Worm (Caenorhabditis elegans): ENCODE measurements around the gene srw-21.

- TF ChIP-seq aly-2 (tag; optimal IDR thresholded peaks at IDR 0.05) = no peak
- TF ChIP-seq ama-1 (optimal IDR thresholded peaks at IDR 0.05) = no peak
- no peak for TF ChIP-seq mep-1 (tag; optimal IDR thresholded peaks at IDR 0.05)
- TF ChIP-seq nhr-12 (tag; optimal IDR thresholded peaks at IDR 0.05) = no peak
- no peak for TF ChIP-seq sptf-1 (tag; optimal IDR thresholded peaks at IDR 0.05)
- TF ChIP-seq dsc-1 (tag; optimal IDR thresholded peaks at IDR 0.05) = no peak
- TF ChIP-seq ztf-4 (tag; optimal IDR thresholded peaks at IDR 0.05) = no peak
- no peak for TF ChIP-seq ceh-88 (GFP tag; IDR thresholded peaks at IDR 0.05)
- TF ChIP-seq snpc-4 (tag; optimal IDR thresholded peaks at IDR 0.05) = no peak
Observed at ce11 chrV:15497731-15498130, 9.9 kb downstream of the srw-21 start.

All from whole organism, L1 larva.